Worm (Caenorhabditis elegans) whole organism, L1 larva: ENCODE results near the gene srx-13.
A peak's percentile ranks its signal among the peaks of the same experiment; 100 is the strongest.

ENCODE experiments used
- C34B4.2 ChIP-seq: sonication (generic microtip); optimal IDR thresholded peaks from 2 replicates; lab custom pipeline; 2017; ENCODE audit warnings: mild to moderate bottlenecking, missing genetic modification characterization, missing compliant biosample characterization
- F16B12.6 ChIP-seq: fragments of 150-350 bp; optimal IDR thresholded peaks from 2 replicates; lab custom pipeline; 2014; ENCODE audit warnings: missing biosample characterization, missing genetic modification characterization
- alr-1 ChIP-seq: fragments of 200-800 bp; sonication (Bioruptor generic); optimal IDR thresholded peaks from 2 replicates; lab custom pipeline; 2018; ENCODE audit warnings: borderline replicate concordance, mild to moderate bottlenecking, missing genetic modification characterization, missing compliant biosample characterization
- blmp-1 ChIP-seq: fragments of 150-350 bp; optimal IDR thresholded peaks from 2 replicates; lab custom pipeline; 2014; ENCODE audit warnings: missing biosample characterization, missing genetic modification characterization
- ceh-63 ChIP-seq: fragments of 200-800 bp; sonication (Bioruptor generic); optimal IDR thresholded peaks from 2 replicates; lab custom pipeline; 2018; ENCODE audit warnings: mild to moderate bottlenecking, missing genetic modification characterization, missing compliant biosample characterization
- ceh-88 ChIP-seq: fragments of 200-800 bp; sonication (Bioruptor generic); IDR thresholded peaks from 2 replicates; pipeline ENCODE4 v1.3.6; 2022; ENCODE audit warnings: missing genetic modification characterization, missing compliant biosample characterization
- ceh-90 ChIP-seq: sonication (generic microtip); optimal IDR thresholded peaks from 2 replicates; lab custom pipeline; 2016; ENCODE audit warnings: missing genetic modification characterization, missing compliant biosample characterization
- dsc-1 ChIP-seq: sonication (generic microtip); optimal IDR thresholded peaks from 2 replicates; lab custom pipeline; 2016; ENCODE audit warnings: mild to moderate bottlenecking, missing genetic modification characterization, missing compliant biosample characterization
- efl-1 ChIP-seq, 4 experiments: fragments of 150-350 bp; optimal IDR thresholded peaks in 3 of 4; peaks in 1 of 4; 1 replicate in 1 of 4; 2 replicates in 3 of 4; lab custom pipeline; 2014; ENCODE audit warnings: missing biosample characterization in 2 of 4, missing genetic modification characterization in 2 of 4, missing genetic modification reagents in 2 of 4
- egl-13 ChIP-seq: sonication (generic microtip); optimal IDR thresholded peaks from 2 replicates; lab custom pipeline; 2016; ENCODE audit warnings: missing genotype, missing genetic modification reagents, missing genetic modification characterization, missing compliant biosample characterization
- elt-2 ChIP-seq: sonication (generic microtip); optimal IDR thresholded peaks from 2 replicates; lab custom pipeline; 2016; ENCODE audit warnings: missing genetic modification characterization, mild to moderate bottlenecking, inconsistent platforms, missing compliant biosample characterization, missing genetic modification reagents
- elt-3 ChIP-seq, 6 experiments: fragments of 150-350 bp in 1 of 6; sonication (generic microtip); optimal IDR thresholded peaks; 2 replicates each; lab custom pipeline; 2017 to 2018; ENCODE audit warnings: missing biosample characterization in 6 of 6, missing genetic modification characterization in 6 of 6, inconsistent platforms in 1 of 6
- fos-1 ChIP-seq: fragments of 150-350 bp; optimal IDR thresholded peaks from 2 replicates; lab custom pipeline; 2014; ENCODE audit warnings: missing biosample characterization, missing genetic modification characterization
- grh-1 ChIP-seq: fragments of 200-800 bp; sonication (Bioruptor generic); IDR thresholded peaks from 2 replicates; pipeline ENCODE4 v1.3.6; 2022; ENCODE audit warnings: missing genetic modification reagents, missing genetic modification characterization, missing compliant biosample characterization
- isw-1 ChIP-seq: fragments of 200-800 bp; sonication (Bioruptor generic); IDR thresholded peaks from 2 replicates; pipeline ENCODE4 v1.3.6; 2022; ENCODE audit warnings: missing genetic modification characterization, missing compliant biosample characterization
- jun-1 ChIP-seq: fragments of 150-350 bp; optimal IDR thresholded peaks from 2 replicates; lab custom pipeline; 2014; ENCODE audit warnings: missing biosample characterization, missing genetic modification reagents, missing genetic modification characterization
- lin-13 ChIP-seq: fragments of 150-350 bp; optimal IDR thresholded peaks from 2 replicates; lab custom pipeline; 2014; ENCODE audit warnings: missing biosample characterization, missing genetic modification reagents, missing genetic modification characterization
- lin-35 ChIP-seq, 2 experiments: fragments of 150-350 bp; optimal IDR thresholded peaks; 2 replicates each; lab custom pipeline; 2014; ENCODE audit warnings: missing biosample characterization in 2 of 2, missing genetic modification characterization in 2 of 2, missing genetic modification reagents in 2 of 2
- mab-9 ChIP-seq: fragments of 200-800 bp; sonication (Bioruptor generic); IDR thresholded peaks from 2 replicates; pipeline ENCODE4 v1.3.6; 2022; ENCODE audit warnings: missing genetic modification reagents, missing genetic modification characterization, missing compliant biosample characterization
- mdl-1 ChIP-seq, 2 experiments: fragments of 150-350 bp; optimal IDR thresholded peaks; 2 replicates each; lab custom pipeline; 2014 to 2017; ENCODE audit warnings: missing biosample characterization in 2 of 2, missing genetic modification characterization in 2 of 2, inconsistent platforms in 1 of 2
- mep-1 ChIP-seq: fragments of 150-350 bp; optimal IDR thresholded peaks from 2 replicates; lab custom pipeline; 2014; ENCODE audit warnings: missing biosample characterization, missing genetic modification characterization
- nhr-237 ChIP-seq: fragments of 150-350 bp; optimal IDR thresholded peaks from 2 replicates; lab custom pipeline; 2014; ENCODE audit warnings: missing biosample characterization, missing genetic modification characterization
- nhr-77 ChIP-seq: fragments of 150-350 bp; optimal IDR thresholded peaks from 2 replicates; lab custom pipeline; 2014; ENCODE audit warnings: missing biosample characterization, missing genetic modification characterization
- nhr-85 ChIP-seq: sonication (generic microtip); peaks from one replicate; lab custom pipeline; 2016; ENCODE audit warnings: missing genetic modification characterization, inconsistent platforms, missing compliant biosample characterization
- nhr-90 ChIP-seq: sonication (generic microtip); optimal IDR thresholded peaks from 2 replicates; lab custom pipeline; 2016; ENCODE audit warnings: mild to moderate bottlenecking, missing genetic modification characterization, missing compliant biosample characterization; ENCODE audit not compliant: poor library complexity
- pag-3 ChIP-seq: sonication (generic microtip); optimal IDR thresholded peaks from 2 replicates; lab custom pipeline; 2017; ENCODE audit warnings: missing genetic modification characterization, mild to moderate bottlenecking, missing compliant biosample characterization, antibody characterized with exemption, borderline replicate concordance; ENCODE audit not compliant: insufficient read depth
- pax-3 ChIP-seq: fragments of 200-800 bp; sonication (Bioruptor generic); optimal IDR thresholded peaks from 2 replicates; lab custom pipeline; 2018; ENCODE audit warnings: mild to moderate bottlenecking, missing genetic modification characterization, moderate library complexity, missing compliant biosample characterization
- pqm-1 ChIP-seq: sonication (generic microtip); optimal IDR thresholded peaks from 3 replicates; lab custom pipeline; 2017; ENCODE audit warnings: missing biosample characterization, missing genetic modification characterization
- sox-4 ChIP-seq: sonication (generic microtip); optimal IDR thresholded peaks from 2 replicates; lab custom pipeline; 2016; ENCODE audit warnings: missing genetic modification characterization, missing compliant biosample characterization
- sup-37 ChIP-seq: fragments of 200-800 bp; sonication (Bioruptor generic); optimal IDR thresholded peaks from 2 replicates; lab custom pipeline; 2018; ENCODE audit warnings: mild to moderate bottlenecking, missing genetic modification characterization, missing compliant biosample characterization
- tlp-1 ChIP-seq: fragments of 150-350 bp; optimal IDR thresholded peaks from 2 replicates; lab custom pipeline; 2014; ENCODE audit warnings: missing biosample characterization, missing genetic modification characterization
- unc-86 ChIP-seq: sonication (generic microtip); optimal IDR thresholded peaks from 2 replicates; lab custom pipeline; 2016; ENCODE audit warnings: missing genetic modification characterization, missing compliant biosample characterization
- xbp-1 ChIP-seq: sonication (generic microtip); optimal IDR thresholded peaks from 2 replicates; lab custom pipeline; 2016; ENCODE audit warnings: missing genetic modification characterization, missing compliant biosample characterization
- zag-1 ChIP-seq: fragments of 150-350 bp; optimal IDR thresholded peaks from 2 replicates; lab custom pipeline; 2014; ENCODE audit warnings: missing biosample characterization, missing genetic modification characterization

Gene srx-13

ce11 chrIV:1148425-1149151, 30.1 kb upstream of the srx-13 start:
- TF ChIP-seq C34B4.2 (tag; lab: Kevin White, UChicago), result no peak
- TF ChIP-seq jun-1, result no peak
- no peak for TF ChIP-seq pag-3 (tag; lab: Kevin White, UChicago)
- TF ChIP-seq fos-1, result no peak
- TF ChIP-seq isw-1 (GFP tag; lab: Robert Waterston, UW), result no peak
- TF ChIP-seq F16B12.6, result no peak
- TF ChIP-seq sup-37, result no peak
- TF ChIP-seq xbp-1, result no peak
- TF ChIP-seq elt-2, result peak; percentile 56
- no peak for TF ChIP-seq ceh-63 (GFP tag; lab: Kevin White, UChicago)
- peak; percentile 31 for TF ChIP-seq pqm-1 (tag; lab: Kevin White, UChicago)
- no peak for TF ChIP-seq efl-1 (optimal IDR thresholded peaks at IDR 0.05; lab: Kevin White, UChicago)
- TF ChIP-seq efl-1 (GFP tag; optimal IDR thresholded peaks at IDR 0.05 in 1 of 2; lab: Kevin White, UChicago), result peak in 1 of 2 experiments; percentile 41
- TF ChIP-seq nhr-90 (tag; lab: Kevin White, UChicago), result no peak
- TF ChIP-seq elt-3 (tag; optimal IDR thresholded peaks at IDR 0.05; lab: Kevin White, UChicago), result peak in 1 of 6 experiments; percentile 10
- TF ChIP-seq nhr-85 (tag; lab: Kevin White, UChicago), result peak; percentile 56
- no peak for TF ChIP-seq mep-1 (tag; lab: Kevin White, UChicago)

DNA sequence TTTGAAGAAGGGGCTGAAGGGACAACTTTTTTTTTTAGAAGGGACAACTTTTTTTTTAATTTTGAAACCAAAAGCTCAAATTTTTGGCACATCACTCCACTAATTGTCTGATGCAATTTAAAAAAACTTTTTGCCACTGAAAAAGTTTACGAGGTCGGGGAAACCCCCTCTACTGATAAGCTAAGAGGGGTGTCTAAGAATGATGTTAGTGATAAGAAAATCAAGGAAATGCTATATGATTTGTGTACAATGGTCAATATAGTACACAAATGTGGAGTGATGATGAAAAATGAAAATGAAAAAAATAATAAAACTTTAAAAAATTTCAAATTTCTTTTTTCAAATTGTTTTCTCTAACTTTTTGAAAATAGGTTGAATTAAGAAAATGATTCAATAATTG, 29.1 kb upstream of the srx-13 start:
- TF ChIP-seq lin-35 (GFP tag; optimal IDR thresholded peaks at IDR 0.05; lab: Kevin White, UChicago), result no peak
- TF ChIP-seq mdl-1 (tag; optimal IDR thresholded peaks at IDR 0.05; lab: Kevin White, UChicago), result no peak
- peak; percentile 84 for TF ChIP-seq elt-2
- no peak for TF ChIP-seq unc-86 (tag; lab: Kevin White, UChicago)
- TF ChIP-seq tlp-1, result peak; percentile 57
- peak; percentile 11 for TF ChIP-seq nhr-85 (tag; lab: Kevin White, UChicago)
- TF ChIP-seq ceh-88, result no peak
- no peak for TF ChIP-seq efl-1 (optimal IDR thresholded peaks at IDR 0.05; lab: Kevin White, UChicago)
- TF ChIP-seq efl-1 (GFP tag; optimal IDR thresholded peaks at IDR 0.05 in 1 of 2; lab: Kevin White, UChicago), result peak in 1 of 2 experiments; percentile 69
- no peak for TF ChIP-seq pax-3 (tag; lab: Kevin White, UChicago)
- no peak for TF ChIP-seq egl-13 (tag; lab: Kevin White, UChicago)
- TF ChIP-seq, all 84 proteins: peak for 4

DNA sequence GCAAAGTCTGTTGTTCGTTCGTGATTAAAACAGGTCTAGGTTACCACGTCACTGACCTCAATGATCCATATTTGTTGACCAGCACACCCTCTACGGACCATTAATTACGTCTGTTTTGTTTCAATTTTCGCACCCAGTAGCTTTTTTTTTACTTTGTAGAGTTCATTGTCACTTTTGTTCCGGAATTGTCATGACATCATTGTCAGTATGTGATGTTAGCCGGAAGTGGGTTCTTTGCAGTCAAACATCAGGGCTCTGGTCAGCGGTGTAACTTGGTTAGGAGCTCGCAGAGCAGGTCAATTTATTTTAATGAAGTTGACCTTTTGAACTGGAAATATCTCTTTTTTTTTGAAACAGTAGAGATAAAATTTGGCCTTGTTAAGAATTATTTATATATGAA, 18.2 kb upstream of the srx-13 start, which contains the start of gene C44B12.6:
Gene C44B12.6, minus strand, starts transcription at position 101 of the 400 bp plus-strand sequence.
- TF ChIP-seq elt-3 (tag; optimal IDR thresholded peaks at IDR 0.05; lab: Kevin White, UChicago) (no peak), zag-1 (tag; lab: Kevin White, UChicago) (no peak), nhr-237 (tag; lab: Kevin White, UChicago) (no peak), alr-1 (tag; lab: Kevin White, UChicago) (no peak), sox-4 (no peak), ceh-88 (no peak), unc-86 (tag; lab: Kevin White, UChicago) (no peak), lin-13 (GFP tag; lab: Kevin White, UChicago) (no peak), dsc-1 (tag; lab: Kevin White, UChicago) (no peak), mab-9 (GFP tag; lab: Robert Waterston, UW) (no peak)

- no peak for TF ChIP-seq grh-1 (GFP tag; lab: Robert Waterston, UW)
These were observed 9.4 kb upstream of the srx-13 start for ce11 chrIV:1127852-1128251.

DNA sequence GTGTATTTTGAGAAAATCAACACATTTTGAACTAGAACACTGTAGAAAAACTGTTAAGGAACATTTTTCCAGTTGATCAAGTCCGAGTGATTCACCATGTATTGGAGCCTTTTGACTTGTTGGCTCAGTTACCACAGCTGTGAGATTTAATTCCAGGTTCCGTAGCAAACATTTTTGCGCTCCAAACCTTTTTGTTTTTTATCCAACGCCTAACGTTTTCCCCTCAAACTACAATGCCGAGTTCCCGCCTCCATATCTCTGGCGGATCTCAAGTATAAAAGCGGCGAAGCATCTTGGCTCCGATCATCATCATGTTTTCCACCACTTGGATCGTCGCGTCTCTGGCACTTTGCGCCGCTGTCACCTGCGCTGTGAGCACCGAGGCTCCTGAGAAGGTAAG, 8.0 kb upstream of the srx-13 start, which contains the start of gene perm-2:
Gene perm-2, plus strand, starts transcription at position 301 of the 400 bp plus-strand sequence.
- TF ChIP-seq pqm-1 (tag; lab: Kevin White, UChicago) (no peak), xbp-1 (no peak), pag-3 (tag; lab: Kevin White, UChicago) (no peak), nhr-77 (no peak), unc-86 (tag; lab: Kevin White, UChicago) (no peak), blmp-1 (tag; lab: Kevin White, UChicago) (no peak), ceh-90 (no peak), elt-3 (tag; optimal IDR thresholded peaks at IDR 0.05; lab: Kevin White, UChicago) (no peak), fos-1 (no peak)
